Fruit fly (Drosophila melanogaster) whole organism, embryonic: ENCODE results near the gene Z600.

Experiments used
- Bdp1 ChIP-seq: fragments of 200-800 bp; sonication (Bioruptor generic); optimal IDR thresholded peaks from 3 replicates; lab custom pipeline; 2016; ENCODE audit warnings: missing biosample characterization, missing genetic modification characterization
- CG1024 ChIP-seq: fragments of 200-800 bp; sonication (Bioruptor generic); IDR thresholded peaks from 2 replicates; pipeline ENCODE4 v1.3.6; 2022; ENCODE audit warnings: missing biosample characterization, missing genetic modification characterization
- CG11696 ChIP-seq: fragments of 200-800 bp; sonication (Bioruptor generic); IDR thresholded peaks from 2 replicates; pipeline ENCODE4 v1.3.6; 2022; ENCODE audit warnings: missing biosample characterization, missing genetic modification characterization
- CG15011 ChIP-seq: fragments of 200-800 bp; sonication (Bioruptor generic); optimal IDR thresholded peaks from 3 replicates; lab custom pipeline; 2018; ENCODE audit warnings: missing biosample characterization, mild to moderate bottlenecking, missing genetic modification characterization
- CG18262 ChIP-seq: fragments of 200-800 bp; optimal IDR thresholded peaks from 3 replicates; lab custom pipeline; 2019; ENCODE audit warnings: missing biosample characterization, mild to moderate bottlenecking, missing genetic modification characterization, moderate library complexity
- CG2678 ChIP-seq: fragments of 200-800 bp; sonication (Bioruptor generic); optimal IDR thresholded peaks from 3 replicates; lab custom pipeline; 2019; ENCODE audit warnings: missing biosample characterization, mild to moderate bottlenecking, missing genetic modification characterization, moderate library complexity
- CG2712 ChIP-seq: fragments of 200-800 bp; optimal IDR thresholded peaks from 3 replicates; lab custom pipeline; 2019; ENCODE audit warnings: missing biosample characterization, mild to moderate bottlenecking, missing genetic modification characterization, moderate library complexity
- CG42726 ChIP-seq: fragments of 200-800 bp; sonication (Bioruptor generic); IDR thresholded peaks from 2 replicates; pipeline ENCODE4 v1.3.6; 2022; ENCODE audit warnings: missing biosample characterization, missing genetic modification characterization; ENCODE audit not compliant: partially characterized antibody
- CG4328 ChIP-seq: fragments of 200-800 bp; sonication (Bioruptor generic); optimal IDR thresholded peaks from 3 replicates; lab custom pipeline; 2017; ENCODE audit warnings: missing biosample characterization, missing genetic modification reagents, missing genetic modification characterization
- CG4730 ChIP-seq: fragments of 200-800 bp; sonication (Bioruptor generic); IDR thresholded peaks from 2 replicates; pipeline ENCODE4 v1.3.6; 2022; ENCODE audit warnings: missing biosample characterization, missing genetic modification characterization
- CG6765 ChIP-seq: fragments of 200-800 bp; sonication (Bioruptor generic); optimal IDR thresholded peaks from 3 replicates; lab custom pipeline; 2017; ENCODE audit warnings: missing biosample characterization, mild to moderate bottlenecking, missing genetic modification characterization
- CG6813 ChIP-seq: fragments of 200-800 bp; sonication (Bioruptor generic); optimal IDR thresholded peaks from 2 replicates; lab custom pipeline; 2017; ENCODE audit warnings: missing biosample characterization, missing genetic modification characterization, mild to moderate bottlenecking, moderate library complexity, missing genetic modification reagents
- CG7786 ChIP-seq: fragments of 200-800 bp; sonication (Bioruptor generic); optimal IDR thresholded peaks from 2 replicates; lab custom pipeline; 2016; ENCODE audit warnings: missing biosample characterization, missing genetic modification characterization
- CG8765 ChIP-seq: fragments of 200-800 bp; sonication (Bioruptor generic); IDR thresholded peaks from 2 replicates; pipeline ENCODE4 v1.3.6; 2022; ENCODE audit warnings: missing biosample characterization, missing genetic modification characterization
- CoRest ChIP-seq: fragments of 200-800 bp; sonication (Bioruptor generic); optimal IDR thresholded peaks from 3 replicates; lab custom pipeline; 2018; ENCODE audit warnings: missing biosample characterization, mild to moderate bottlenecking, missing genetic modification characterization, moderate library complexity
- D19A ChIP-seq: fragments of 200-800 bp; optimal IDR thresholded peaks from 3 replicates; lab custom pipeline; 2019; ENCODE audit warnings: missing biosample characterization, mild to moderate bottlenecking, missing genetic modification characterization, moderate library complexity
- Dbx ChIP-seq: fragments of 200-800 bp; sonication (Bioruptor generic); IDR thresholded peaks from 3 replicates; pipeline ENCODE4 v1.3.6; 2022; ENCODE audit warnings: missing biosample characterization, missing genetic modification characterization
- Deaf1 ChIP-seq: fragments of 200-800 bp; optimal IDR thresholded peaks from 3 replicates; lab custom pipeline; 2019; ENCODE audit warnings: missing biosample characterization, mild to moderate bottlenecking, missing genetic modification characterization, moderate library complexity
- HLH3B ChIP-seq: fragments of 200-800 bp; sonication (Bioruptor generic); IDR thresholded peaks from 2 replicates; pipeline ENCODE4 v1.3.6; 2022; ENCODE audit warnings: missing biosample characterization, missing genetic modification characterization
- Hr39 ChIP-seq: fragments of >200 bp; optimal IDR thresholded peaks from 2 replicates; lab custom pipeline; 2017
- Jarid2 ChIP-seq: fragments of 200-800 bp; sonication (Bioruptor generic); optimal IDR thresholded peaks from 3 replicates; lab custom pipeline; 2017; ENCODE audit warnings: mild to moderate bottlenecking, missing biosample characterization, missing genetic modification reagents, missing genetic modification characterization
- Nf-YB ChIP-seq: fragments of 200-800 bp; sonication (Bioruptor generic); optimal IDR thresholded peaks from 3 replicates; lab custom pipeline; 2019; ENCODE audit warnings: missing biosample characterization, mild to moderate bottlenecking, missing genetic modification characterization, moderate library complexity
- Optix ChIP-seq: fragments of 200-800 bp; sonication (Bioruptor generic); IDR thresholded peaks from 3 replicates; pipeline ENCODE4 v1.3.6; 2022; ENCODE audit warnings: missing biosample characterization, missing genetic modification characterization
- Rfx ChIP-seq: fragments of 200-800 bp; sonication (Bioruptor generic); IDR thresholded peaks from 2 replicates; pipeline ENCODE4 v1.3.6; 2022; ENCODE audit warnings: missing biosample characterization, missing genetic modification characterization
- Sox102F ChIP-seq: fragments of 200-800 bp; sonication (Bioruptor generic); optimal IDR thresholded peaks from 2 replicates; lab custom pipeline; 2018; ENCODE audit warnings: missing biosample characterization, mild to moderate bottlenecking, missing genetic modification characterization, moderate library complexity
- TFAM ChIP-seq: fragments of 200-800 bp; sonication (Bioruptor generic); optimal IDR thresholded peaks from 2 replicates; lab custom pipeline; 2017; ENCODE audit warnings: missing biosample characterization, missing genetic modification characterization, inconsistent platforms
- Trl ChIP-seq, 3 experiments: fragments of >200 bp in 2 of 3; fragments of 200-800 bp in 1 of 3; sonication (Bioruptor generic) in 1 of 3; optimal IDR thresholded peaks; 2 replicates in 1 of 3; 3 replicates in 2 of 3; lab custom pipeline; 2016 to 2017; ENCODE audit warnings: missing biosample characterization in 1 of 3, missing genetic modification characterization in 1 of 3
- bowl ChIP-seq: fragments of 200-800 bp; sonication (Bioruptor generic); IDR thresholded peaks from 2 replicates; pipeline ENCODE4 v1.3.6; 2022; ENCODE audit warnings: missing biosample characterization, missing genetic modification characterization
- cad ChIP-seq: fragments of >200 bp; optimal IDR thresholded peaks from 2 replicates; lab custom pipeline; 2017; ENCODE audit warnings: missing biosample characterization, missing genetic modification characterization
- chm ChIP-seq: fragments of 200-800 bp; sonication (Bioruptor generic); IDR thresholded peaks from 2 replicates; pipeline ENCODE4 v1.3.6; 2022; ENCODE audit warnings: missing biosample characterization, missing genetic modification characterization
- corto ChIP-seq: fragments of 200-800 bp; sonication (Bioruptor generic); optimal IDR thresholded peaks from 2 replicates; lab custom pipeline; 2016; ENCODE audit warnings: missing biosample characterization, mild to moderate bottlenecking, missing genetic modification characterization, moderate library complexity
- dm ChIP-seq: fragments of 200-800 bp; sonication (Bioruptor generic); optimal IDR thresholded peaks from 3 replicates; lab custom pipeline; 2016; ENCODE audit warnings: missing biosample characterization, missing genetic modification characterization
- ftz-f1 ChIP-seq: fragments of 200-800 bp; sonication (Bioruptor generic); optimal IDR thresholded peaks from 2 replicates; lab custom pipeline; 2016; ENCODE audit warnings: missing biosample characterization, missing genetic modification characterization
- jigr1 ChIP-seq: fragments of 200-800 bp; sonication (Bioruptor generic); IDR thresholded peaks from 3 replicates; pipeline ENCODE4 v1.3.6; 2022; ENCODE audit warnings: missing biosample characterization, missing genetic modification characterization
- ken ChIP-seq: fragments of 200-800 bp; sonication (Bioruptor generic); IDR thresholded peaks from 3 replicates; pipeline ENCODE4 v1.3.6; 2022; ENCODE audit warnings: missing biosample characterization, missing genetic modification characterization
- lov ChIP-seq, 2 experiments: fragments of 200-800 bp in 1 of 2; fragments of >200 bp in 1 of 2; sonication (Bioruptor generic) in 1 of 2; IDR thresholded peaks in 1 of 2; optimal IDR thresholded peaks in 1 of 2; 2 replicates in 1 of 2; 3 replicates in 1 of 2; pipeline versions ENCODE4 v1.3.6 to Lab custom; 2017 to 2022; ENCODE audit warnings: missing biosample characterization in 1 of 2, missing genetic modification characterization in 1 of 2
- maf-S ChIP-seq: fragments of 200-800 bp; sonication (Bioruptor generic); optimal IDR thresholded peaks from 2 replicates; lab custom pipeline; 2016; ENCODE audit warnings: missing biosample characterization, missing genetic modification characterization
- mam ChIP-seq: fragments of 200-800 bp; sonication (Bioruptor generic); optimal IDR thresholded peaks from 3 replicates; lab custom pipeline; 2016; ENCODE audit warnings: missing biosample characterization, missing genetic modification characterization
- mld ChIP-seq: fragments of 200-800 bp; sonication (Bioruptor generic); IDR thresholded peaks from 3 replicates; pipeline ENCODE4 v1.3.6; 2022; ENCODE audit warnings: missing biosample characterization, missing genetic modification characterization; ENCODE audit not compliant: partially characterized antibody
- pfk ChIP-seq: fragments of 200-800 bp; sonication (Bioruptor generic); optimal IDR thresholded peaks from 2 replicates; lab custom pipeline; 2018; ENCODE audit warnings: missing biosample characterization, mild to moderate bottlenecking, missing genetic modification characterization, moderate library complexity
- prd ChIP-seq, 3 experiments: fragments of >200 bp in 2 of 3; fragments of 200-800 bp in 1 of 3; sonication (Bioruptor generic) in 1 of 3; optimal IDR thresholded peaks in 2 of 3; IDR thresholded peaks in 1 of 3; 2 replicates in 2 of 3; 3 replicates in 1 of 3; pipeline versions ENCODE4 v1.3.6 to Lab custom; 2017 to 2022; ENCODE audit warnings: missing biosample characterization in 1 of 3, missing genetic modification characterization in 1 of 3
- rib ChIP-seq: fragments of 200-800 bp; sonication (Bioruptor generic); IDR thresholded peaks from 2 replicates; pipeline ENCODE4 v1.3.6; 2022; ENCODE audit warnings: missing biosample characterization, missing genetic modification characterization
- slp2 ChIP-seq: fragments of 200-800 bp; sonication (Bioruptor generic); optimal IDR thresholded peaks from 2 replicates; lab custom pipeline; 2016; ENCODE audit warnings: missing biosample characterization, missing genetic modification characterization
- tap ChIP-seq: fragments of 200-800 bp; optimal IDR thresholded peaks from 3 replicates; lab custom pipeline; 2019; ENCODE audit warnings: missing biosample characterization, mild to moderate bottlenecking, missing genetic modification characterization, moderate library complexity
- tio ChIP-seq: fragments of 200-800 bp; sonication (Bioruptor generic); optimal IDR thresholded peaks from 2 replicates; lab custom pipeline; 2017; ENCODE audit warnings: missing biosample characterization, missing genetic modification characterization, inconsistent platforms
- wdn ChIP-seq: fragments of 200-800 bp; sonication (Bioruptor generic); IDR thresholded peaks from 2 replicates; pipeline ENCODE4 v1.3.6; 2022; ENCODE audit warnings: missing biosample characterization, missing genetic modification characterization

Z600 gene

DNA sequence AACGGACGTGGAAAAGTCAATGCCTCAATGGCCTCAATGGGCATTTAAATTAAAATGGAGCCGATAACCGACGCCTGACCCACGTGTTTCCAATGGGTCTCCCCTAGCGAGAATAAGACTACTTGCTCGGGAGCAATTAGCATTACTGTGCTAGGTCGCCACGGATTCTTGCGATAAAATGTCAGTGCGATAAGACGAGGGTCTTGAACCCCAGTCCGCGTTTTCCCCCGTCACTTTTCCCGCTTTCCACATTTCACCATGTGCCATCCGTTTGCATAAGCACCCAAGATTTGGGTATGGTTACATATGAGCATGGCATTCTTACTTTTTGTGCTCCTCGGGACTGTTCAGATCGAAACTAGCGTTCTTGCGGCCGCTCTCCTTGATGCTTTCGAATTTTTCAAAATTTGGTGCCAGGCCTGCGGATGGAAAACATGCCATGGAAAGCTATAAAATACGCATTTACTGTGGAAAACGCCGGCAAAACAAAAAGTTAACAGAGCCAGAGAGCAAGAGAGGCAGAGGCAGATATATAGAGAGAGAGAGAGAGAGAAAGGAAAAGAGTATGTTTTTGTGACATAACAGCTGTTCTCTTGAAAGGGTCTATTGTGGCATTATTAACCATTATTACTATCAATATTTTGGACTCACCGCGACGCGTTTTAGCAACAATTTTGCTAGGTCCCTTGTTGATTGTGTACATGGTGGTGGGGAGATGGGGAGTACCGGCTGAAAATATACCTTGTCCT, 1.5 kb upstream of the Z600 start (continued):
- TF ChIP-seq chm: 0 out of 2 replicates have a peak, but pooled peaks have one; percentile 21
- TF ChIP-seq cad (GFP tag; lab: Kevin White, UChicago): peak; percentile 2
- TF ChIP-seq dm (GFP tag; lab: Kevin White, UChicago): peak; percentile 33

DNA sequence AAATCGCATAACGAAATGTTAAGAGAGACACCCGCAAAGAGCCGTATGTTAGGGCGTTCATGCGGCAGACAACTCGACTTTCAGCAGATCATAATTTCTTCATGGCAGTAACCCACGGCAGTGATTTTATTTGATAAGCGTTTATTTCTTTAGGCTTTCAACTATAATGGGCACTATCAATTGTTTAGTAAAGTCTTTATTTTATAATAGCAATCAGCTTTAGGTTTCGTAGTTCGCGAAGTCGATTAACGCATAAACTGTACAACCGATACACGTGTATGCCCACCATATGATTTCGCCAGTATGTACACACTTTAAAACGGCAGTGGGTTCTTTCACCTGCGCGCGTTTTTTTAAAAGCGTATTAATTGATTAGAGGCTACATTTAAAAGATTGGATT, 628 bp upstream of the Z600 start, which contains the start of gene CG7841:
TSS of gene CG7841 (minus strand) at position 20 of the 400 bp plus-strand sequence.
- peak; percentile 97 for TF ChIP-seq Sox102F (GFP tag; lab: Kevin White, UChicago)
- TF ChIP-seq chm: peak; percentile 98
- TF ChIP-seq jigr1 (GFP tag; lab: Robert Waterston, UW): no peak; the same call in 1 of the 3 replicates
- TF ChIP-seq CG42726 (GFP tag; lab: Robert Waterston, UW): 0 out of 2 replicates have a peak, but pooled peaks have one; percentile 4
- peak; percentile 84; the same call in 1 of the 2 replicates for TF ChIP-seq CG4730 (GFP tag; lab: Robert Waterston, UW)
- peak; percentile 98 for TF ChIP-seq CoRest (tag; lab: Kevin White, UChicago)
- peak; percentile 99 for TF ChIP-seq CG6813
- peak; percentile 93 for TF ChIP-seq ken (GFP tag; lab: Robert Waterston, UW)
- peak; percentile 96 for TF ChIP-seq mam (GFP tag; lab: Kevin White, UChicago)
- TF ChIP-seq CG6765: peak; percentile 98
- TF ChIP-seq Dbx (GFP tag; lab: Robert Waterston, UW): peak; percentile 95
- no peak for TF ChIP-seq mld (GFP tag; lab: Robert Waterston, UW)
- peak; percentile 93 for TF ChIP-seq wdn (GFP tag; lab: Robert Waterston, UW)
- TF ChIP-seq pfk: peak; percentile 81
- TF ChIP-seq lov (optimal IDR thresholded peaks at IDR 0.05; lab: Kevin White, UChicago): no peak
- TF ChIP-seq lov (GFP tag; IDR thresholded peaks at IDR 0.05; lab: Robert Waterston, UW): peak; percentile 97
- TF ChIP-seq maf-S (GFP tag; lab: Kevin White, UChicago): peak; percentile 94
- no peak for TF ChIP-seq Hr39
- peak; percentile 96 for TF ChIP-seq dm (GFP tag; lab: Kevin White, UChicago)
- TF ChIP-seq tap (tag; lab: Kevin White, UChicago): peak; percentile 99
- TF ChIP-seq CG1024 (GFP tag; lab: Robert Waterston, UW): peak; percentile 94; the same call in 1 of the 2 replicates
- no peak for TF ChIP-seq prd (optimal IDR thresholded peaks at IDR 0.05; lab: Kevin White, UChicago)
- TF ChIP-seq prd (GFP tag; IDR thresholded peaks at IDR 0.05; lab: Robert Waterston, UW): peak; percentile 94
- peak; percentile 94 for TF ChIP-seq CG7786 (GFP tag; lab: Kevin White, UChicago)
- peak; percentile 97 for TF ChIP-seq D19A (tag; lab: Kevin White, UChicago)
- peak; percentile 95 for TF ChIP-seq bowl
- peak; percentile 99 for TF ChIP-seq CG2712 (tag; lab: Kevin White, UChicago)
- peak; percentile 98 for TF ChIP-seq Rfx (GFP tag; lab: Robert Waterston, UW)
- peak; percentile 98 for TF ChIP-seq corto (GFP tag; lab: Kevin White, UChicago)
- peak; percentile 87 for TF ChIP-seq Deaf1 (tag; lab: Kevin White, UChicago)
- peak; percentile 99 for TF ChIP-seq CG2678 (tag; lab: Kevin White, UChicago)
- peak; percentile 99 for TF ChIP-seq CG18262
- TF ChIP-seq Jarid2 (GFP tag; lab: Kevin White, UChicago): peak; percentile 88
- TF ChIP-seq CG4328 (GFP tag; lab: Kevin White, UChicago): peak; percentile 99
- TF ChIP-seq CG8765 (GFP tag; lab: Robert Waterston, UW): no peak
- peak; percentile 97 for TF ChIP-seq CG15011 (GFP tag; lab: Kevin White, UChicago)
- no peak for TF ChIP-seq Trl (optimal IDR thresholded peaks at IDR 0.05; lab: Kevin White, UChicago)
- peak; percentile 97 for TF ChIP-seq Trl (GFP tag; optimal IDR thresholded peaks at IDR 0.05; lab: Kevin White, UChicago)
- peak; percentile 94; the same call in 2 of the 3 replicates for TF ChIP-seq Optix (GFP tag; lab: Robert Waterston, UW)
- TF ChIP-seq Bdp1 (GFP tag; lab: Kevin White, UChicago): peak; percentile 93
- TF ChIP-seq slp2: peak; percentile 92
- peak; percentile 66 for TF ChIP-seq ftz-f1
- peak; percentile 89 for TF ChIP-seq Nf-YB
- peak; percentile 89 for TF ChIP-seq tio (GFP tag; lab: Kevin White, UChicago)
- peak; percentile 89 for TF ChIP-seq TFAM (GFP tag; lab: Kevin White, UChicago)
- peak; percentile 96; the same call in 1 of the 2 replicates for TF ChIP-seq HLH3B
- TF ChIP-seq rib: peak; percentile 95
- TF ChIP-seq CG11696 (GFP tag; lab: Robert Waterston, UW): peak; percentile 91
